Fruit fly (Drosophila melanogaster) whole organism, embryonic: Measurements from ENCODE around the gene CG3032.
A peak's percentile ranks its signal among the peaks of the same experiment; 100 is the strongest.

Experiments used
- CG13424 ChIP-seq: fragments of 200-800 bp; sonication (Bioruptor generic); optimal IDR thresholded peaks from 2 replicates; lab custom pipeline; 2019; ENCODE audit warnings: missing biosample characterization, mild to moderate bottlenecking, missing genetic modification characterization, moderate library complexity
- CG1792 ChIP-seq: fragments of 200-800 bp; sonication (Bioruptor generic); optimal IDR thresholded peaks from 2 replicates; lab custom pipeline; 2016; ENCODE audit warnings: missing biosample characterization, missing genetic modification characterization
- CG2712 ChIP-seq: fragments of 200-800 bp; optimal IDR thresholded peaks from 3 replicates; lab custom pipeline; 2019; ENCODE audit warnings: missing biosample characterization, mild to moderate bottlenecking, missing genetic modification characterization, moderate library complexity
- Max ChIP-seq: fragments of 200-800 bp; sonication (Bioruptor generic); optimal IDR thresholded peaks from 2 replicates; lab custom pipeline; 2016; ENCODE audit warnings: missing biosample characterization, mild to moderate bottlenecking, missing genetic modification characterization
- abd-A ChIP-seq: fragments of 200-800 bp; sonication (Bioruptor generic); optimal IDR thresholded peaks from 3 replicates; lab custom pipeline; 2019; ENCODE audit warnings: missing biosample characterization, mild to moderate bottlenecking, missing genetic modification characterization, moderate library complexity
- gfzf ChIP-seq: fragments of 200-800 bp; sonication (Bioruptor generic); optimal IDR thresholded peaks from 2 replicates; lab custom pipeline; 2016; ENCODE audit warnings: missing biosample characterization, mild to moderate bottlenecking, missing genetic modification characterization, moderate library complexity
- grau ChIP-seq: fragments of 200-800 bp; optimal IDR thresholded peaks from 3 replicates; lab custom pipeline; 2019; ENCODE audit warnings: missing biosample characterization, mild to moderate bottlenecking, missing genetic modification characterization, moderate library complexity
- otp ChIP-seq: fragments of 200-800 bp; sonication (Bioruptor generic); IDR thresholded peaks from 3 replicates; pipeline ENCODE4, ENCODE4 v1.3.6; 2022; ENCODE audit warnings: missing biosample characterization, missing genetic modification characterization

CG3032 gene

DNA sequence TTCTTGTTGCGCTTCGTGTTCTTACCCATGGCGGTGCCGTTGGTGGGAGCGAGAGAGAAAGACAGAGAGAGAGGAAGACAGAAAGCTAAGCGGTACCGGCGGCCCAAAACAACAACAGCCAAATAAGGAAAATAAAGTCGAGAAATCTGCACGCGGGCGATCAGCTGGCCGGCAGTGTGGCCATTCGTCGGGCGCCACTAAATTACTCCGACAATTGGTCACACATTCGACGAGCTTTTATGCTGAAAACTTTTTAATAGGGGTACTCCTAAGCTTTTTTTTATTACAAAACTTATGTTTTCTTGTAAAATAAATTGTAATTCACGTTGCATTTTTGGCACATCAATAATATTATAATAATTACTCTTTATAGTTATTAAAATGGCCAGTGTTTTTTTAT is 45.1 kb downstream of the CG3032 start, which contains the start of gene Setd3 (continued):
- TF ChIP-seq CG1792 (GFP tag; lab: Kevin White, UChicago): no peak
- no peak for TF ChIP-seq abd-A (tag; lab: Kevin White, UChicago)
- peak; percentile 4 for TF ChIP-seq CG2712 (tag; lab: Kevin White, UChicago)
- no peak for TF ChIP-seq otp (GFP tag; lab: Robert Waterston, UW)
- TF ChIP-seq CG13424 (tag; lab: Kevin White, UChicago): peak; percentile 35
- TF ChIP-seq grau: peak; percentile 35
- peak; percentile 70 for TF ChIP-seq gfzf (GFP tag; lab: Kevin White, UChicago)
- peak; percentile 22 for TF ChIP-seq Max (GFP tag; lab: Kevin White, UChicago)
